Fruit fly (Drosophila melanogaster) Kc167 (cell line): ENCODE results near the gene Tlk.

Experiments used
- Sin3A ChIP-seq: fragments of >200 bp; optimal IDR thresholded peaks from 2 replicates; lab custom pipeline; 2018; ENCODE audit warnings: missing external identifiers
- h ChIP-seq: fragments of >200 bp; optimal IDR thresholded peaks from 3 replicates; lab custom pipeline; 2018; ENCODE audit warnings: missing external identifiers
- psq ChIP-seq: fragments of >200 bp; optimal IDR thresholded peaks from 2 replicates; lab custom pipeline; 2017; ENCODE audit warnings: missing external identifiers
- ttk ChIP-seq: sonication (Bioruptor generic); optimal IDR thresholded peaks from 2 replicates; lab custom pipeline; 2017; ENCODE audit warnings: missing external identifiers

dm6 chrX:3827897-3828296 lies 108.1 kb downstream of the Tlk start, which contains the start of gene CG2901:
- TF ChIP-seq psq (lab: Kevin White, UChicago): no peak
- TF ChIP-seq h (lab: Kevin White, UChicago): no peak
- no peak for TF ChIP-seq Sin3A (lab: Kevin White, UChicago)
- TF ChIP-seq ttk (lab: Kevin White, UChicago): no peak
